Fruit fly (Drosophila melanogaster) whole organism, embryonic: ENCODE results near the gene CG12998.

ENCODE experiments used
- B-H1 ChIP-seq: fragments of 200-800 bp; sonication (Bioruptor generic); IDR thresholded peaks from 3 replicates; pipeline ENCODE4 v1.3.6; 2022; ENCODE audit warnings: missing biosample characterization, missing genetic modification characterization
- Bteb2 ChIP-seq: fragments of 200-800 bp; sonication (Bioruptor generic); optimal IDR thresholded peaks from 2 replicates; lab custom pipeline; 2016; ENCODE audit warnings: missing biosample characterization, missing genetic modification characterization
- CG1024 ChIP-seq: fragments of 200-800 bp; sonication (Bioruptor generic); IDR thresholded peaks from 2 replicates; pipeline ENCODE4 v1.3.6; 2022; ENCODE audit warnings: missing biosample characterization, missing genetic modification characterization
- CG10979 ChIP-seq: fragments of 200-800 bp; sonication (Bioruptor generic); optimal IDR thresholded peaks from 2 replicates; lab custom pipeline; 2018; ENCODE audit warnings: missing biosample characterization, mild to moderate bottlenecking, missing genetic modification characterization, moderate library complexity
- CG11696 ChIP-seq: fragments of 200-800 bp; sonication (Bioruptor generic); IDR thresholded peaks from 2 replicates; pipeline ENCODE4 v1.3.6; 2022; ENCODE audit warnings: missing biosample characterization, missing genetic modification characterization
- CG12299 ChIP-seq: fragments of 200-800 bp; sonication (Bioruptor generic); optimal IDR thresholded peaks from 2 replicates; lab custom pipeline; 2018; ENCODE audit warnings: missing biosample characterization, mild to moderate bottlenecking, missing genetic modification characterization
- CG13123 ChIP-seq: fragments of 200-800 bp; sonication (Bioruptor generic); optimal IDR thresholded peaks from 2 replicates; lab custom pipeline; 2016; ENCODE audit warnings: missing biosample characterization, missing genetic modification characterization
- CG13287 ChIP-seq: fragments of 200-800 bp; sonication (Bioruptor generic); IDR thresholded peaks from 2 replicates; pipeline ENCODE4 v1.3.6; 2022; ENCODE audit warnings: missing biosample characterization, missing genetic modification characterization; ENCODE audit not compliant: partially characterized antibody
- CG13894 ChIP-seq: fragments of 200-800 bp; sonication (Bioruptor generic); optimal IDR thresholded peaks from 3 replicates; lab custom pipeline; 2018; ENCODE audit warnings: missing biosample characterization, mild to moderate bottlenecking, missing genetic modification characterization, moderate library complexity
- CG14441 ChIP-seq: fragments of 200-800 bp; sonication (Bioruptor generic); IDR thresholded peaks from 2 replicates; pipeline ENCODE4 v1.3.6; 2022; ENCODE audit warnings: missing biosample characterization, missing genetic modification characterization
- CG15011 ChIP-seq: fragments of 200-800 bp; sonication (Bioruptor generic); optimal IDR thresholded peaks from 3 replicates; lab custom pipeline; 2018; ENCODE audit warnings: missing biosample characterization, mild to moderate bottlenecking, missing genetic modification characterization
- CG16815 ChIP-seq: fragments of 200-800 bp; sonication (Bioruptor generic); optimal IDR thresholded peaks from 3 replicates; lab custom pipeline; 2017; ENCODE audit warnings: missing biosample characterization, mild to moderate bottlenecking, missing genetic modification characterization
- CG30403 ChIP-seq: fragments of 200-800 bp; sonication (Bioruptor generic); optimal IDR thresholded peaks from 3 replicates; lab custom pipeline; 2016; ENCODE audit warnings: missing biosample characterization, missing genetic modification characterization
- CG30431 ChIP-seq: fragments of 200-800 bp; sonication (Bioruptor generic); optimal IDR thresholded peaks from 2 replicates; lab custom pipeline; 2017; ENCODE audit warnings: missing biosample characterization, missing genetic modification characterization
- CG34422 ChIP-seq: fragments of 200-800 bp; sonication (Bioruptor generic); IDR thresholded peaks from 3 replicates; pipeline ENCODE4 v1.3.6; 2022; ENCODE audit warnings: missing biosample characterization, missing genetic modification characterization
- CG6689 ChIP-seq: fragments of 200-800 bp; sonication (Bioruptor generic); IDR thresholded peaks from 2 replicates; pipeline ENCODE4 v1.3.6; 2022; ENCODE audit warnings: missing biosample characterization, missing genetic modification characterization
- CG6791 ChIP-seq: fragments of 200-800 bp; sonication (Bioruptor generic); IDR thresholded peaks from 3 replicates; pipeline ENCODE4 v1.3.6; 2022; ENCODE audit warnings: missing biosample characterization, missing genetic modification characterization; ENCODE audit not compliant: partially characterized antibody
- CG8281 ChIP-seq: fragments of 200-800 bp; sonication (Bioruptor generic); optimal IDR thresholded peaks from 2 replicates; lab custom pipeline; 2018; ENCODE audit warnings: missing biosample characterization, mild to moderate bottlenecking, missing genetic modification characterization, moderate library complexity
- CG8290 ChIP-seq, 3 experiments: fragments of 200-800 bp; sonication (Bioruptor generic); optimal IDR thresholded peaks; 2 replicates each; lab custom pipeline; 2016 to 2019; ENCODE audit warnings: missing biosample characterization in 3 of 3, missing genetic modification characterization in 3 of 3, mild to moderate bottlenecking in 2 of 3, moderate library complexity in 1 of 3
- CG8388 ChIP-seq: fragments of 200-800 bp; sonication (Bioruptor generic); optimal IDR thresholded peaks from 2 replicates; lab custom pipeline; 2019; ENCODE audit warnings: missing biosample characterization, mild to moderate bottlenecking, missing genetic modification characterization, moderate library complexity
- D19A ChIP-seq: fragments of 200-800 bp; optimal IDR thresholded peaks from 3 replicates; lab custom pipeline; 2019; ENCODE audit warnings: missing biosample characterization, mild to moderate bottlenecking, missing genetic modification characterization, moderate library complexity
- D19B ChIP-seq: fragments of 200-800 bp; sonication (Bioruptor generic); optimal IDR thresholded peaks from 2 replicates; lab custom pipeline; 2017; ENCODE audit warnings: missing biosample characterization, mild to moderate bottlenecking, missing genetic modification characterization
- Drgx ChIP-seq: fragments of 200-800 bp; sonication (Bioruptor generic); IDR thresholded peaks from 2 replicates; pipeline ENCODE4 v1.3.6; 2022; ENCODE audit warnings: missing biosample characterization, missing genetic modification characterization
- Kr ChIP-seq: fragments of 200-800 bp; sonication (Bioruptor generic); optimal IDR thresholded peaks from 2 replicates; lab custom pipeline; 2017; ENCODE audit warnings: missing biosample characterization, mild to moderate bottlenecking, missing genetic modification characterization
- MBD-R2 ChIP-seq: fragments of 200-800 bp; sonication (Bioruptor generic); IDR thresholded peaks from 2 replicates; pipeline ENCODE4 v1.3.6; 2022; ENCODE audit warnings: missing biosample characterization, missing genetic modification characterization
- Med ChIP-seq: fragments of 200-800 bp; sonication (Bioruptor generic); peaks from one replicate; lab custom pipeline; 2016; ENCODE audit warnings: missing biosample characterization, missing genetic modification characterization, mild to moderate bottlenecking, inconsistent platforms, moderate library complexity
- NC2α ChIP-seq: fragments of 200-800 bp; sonication (Bioruptor generic); optimal IDR thresholded peaks from 2 replicates; lab custom pipeline; 2016; ENCODE audit warnings: missing biosample characterization, missing genetic modification characterization
- Nf-YB ChIP-seq: fragments of 200-800 bp; sonication (Bioruptor generic); optimal IDR thresholded peaks from 3 replicates; lab custom pipeline; 2019; ENCODE audit warnings: missing biosample characterization, mild to moderate bottlenecking, missing genetic modification characterization, moderate library complexity
- PHDP ChIP-seq: fragments of 200-800 bp; sonication (Bioruptor generic); optimal IDR thresholded peaks from 3 replicates; lab custom pipeline; 2018; ENCODE audit warnings: missing biosample characterization, mild to moderate bottlenecking, missing genetic modification characterization, moderate library complexity
- Ptx1 ChIP-seq: fragments of 200-800 bp; sonication (Bioruptor generic); IDR thresholded peaks from 2 replicates; pipeline ENCODE4 v1.3.6; 2022; ENCODE audit warnings: missing biosample characterization, missing genetic modification characterization
- Sox102F ChIP-seq: fragments of 200-800 bp; sonication (Bioruptor generic); optimal IDR thresholded peaks from 2 replicates; lab custom pipeline; 2018; ENCODE audit warnings: missing biosample characterization, mild to moderate bottlenecking, missing genetic modification characterization, moderate library complexity
- Sry-β ChIP-seq: fragments of 200-800 bp; sonication (Bioruptor generic); optimal IDR thresholded peaks from 2 replicates; lab custom pipeline; 2018; ENCODE audit warnings: missing biosample characterization, mild to moderate bottlenecking, missing genetic modification characterization, moderate library complexity
- Ssrp ChIP-seq: fragments of 200-800 bp; sonication (Bioruptor generic); optimal IDR thresholded peaks from 2 replicates; lab custom pipeline; 2018; ENCODE audit warnings: missing biosample characterization, mild to moderate bottlenecking, missing genetic modification characterization, moderate library complexity
- TFAM ChIP-seq: fragments of 200-800 bp; sonication (Bioruptor generic); optimal IDR thresholded peaks from 2 replicates; lab custom pipeline; 2017; ENCODE audit warnings: missing biosample characterization, missing genetic modification characterization, inconsistent platforms
- al ChIP-seq: fragments of 200-800 bp; sonication (Bioruptor generic); IDR thresholded peaks from 2 replicates; pipeline ENCODE4 v1.3.6; 2022; ENCODE audit warnings: missing biosample characterization, missing genetic modification characterization
- esg ChIP-seq: fragments of 200-800 bp; sonication (Bioruptor generic); conservative IDR thresholded peaks from 2 replicates; pipeline ENCODE4 v1.3.6; 2022; ENCODE audit warnings: missing biosample characterization, missing genetic modification characterization
- eve ChIP-seq, 2 experiments: fragments of >200 bp; optimal IDR thresholded peaks; 2 replicates each; lab custom pipeline; 2017; ENCODE audit warnings: missing biosample characterization in 2 of 2, missing genetic modification characterization in 2 of 2
- fru ChIP-seq: fragments of >200 bp; optimal IDR thresholded peaks from 2 replicates; lab custom pipeline; 2017
- hb ChIP-seq: fragments of 200-800 bp; sonication (Bioruptor generic); IDR thresholded peaks from 3 replicates; pipeline ENCODE4 v1.3.6; 2022; ENCODE audit warnings: missing biosample characterization, missing genetic modification characterization; ENCODE audit not compliant: partially characterized antibody
- hkb ChIP-seq, 2 experiments: fragments of 200-800 bp in 1 of 2; fragments of >200 bp in 1 of 2; sonication (Bioruptor generic) in 1 of 2; IDR thresholded peaks in 1 of 2; optimal IDR thresholded peaks in 1 of 2; 2 replicates each; pipeline versions ENCODE4 v1.3.6 to Lab custom; 2017 to 2022; ENCODE audit warnings: missing biosample characterization in 1 of 2, missing genetic modification characterization in 1 of 2
- kay ChIP-seq: fragments of 200-800 bp; sonication (Bioruptor generic); optimal IDR thresholded peaks from 2 replicates; lab custom pipeline; 2016; ENCODE audit warnings: missing biosample characterization, missing genetic modification characterization
- onecut ChIP-seq: fragments of 200-800 bp; sonication (Bioruptor generic); IDR thresholded peaks from 2 replicates; pipeline ENCODE4 v1.3.6; 2022; ENCODE audit warnings: missing biosample characterization, missing genetic modification characterization
- pita ChIP-seq: fragments of 200-800 bp; sonication (Bioruptor generic); optimal IDR thresholded peaks from 2 replicates; lab custom pipeline; 2017; ENCODE audit warnings: missing biosample characterization, mild to moderate bottlenecking, missing genetic modification characterization
- psq ChIP-seq: fragments of 200-800 bp; sonication (Bioruptor generic); optimal IDR thresholded peaks from 2 replicates; lab custom pipeline; 2017; ENCODE audit warnings: missing biosample characterization, missing genetic modification characterization
- sisA ChIP-seq: fragments of 200-800 bp; sonication (Bioruptor generic); IDR thresholded peaks from 2 replicates; pipeline ENCODE4 v1.3.6; 2022; ENCODE audit warnings: missing biosample characterization, missing genetic modification characterization
- sug ChIP-seq: fragments of 200-800 bp; optimal IDR thresholded peaks from 2 replicates; lab custom pipeline; 2019; ENCODE audit warnings: missing biosample characterization, mild to moderate bottlenecking, missing genetic modification characterization, moderate library complexity
- twi ChIP-seq: fragments of 200-800 bp; optimal IDR thresholded peaks from 2 replicates; lab custom pipeline; 2019; ENCODE audit warnings: missing biosample characterization, mild to moderate bottlenecking, missing genetic modification characterization, moderate library complexity
- vfl ChIP-seq: fragments of 200-800 bp; sonication (Bioruptor generic); optimal IDR thresholded peaks from 2 replicates; lab custom pipeline; 2016; ENCODE audit warnings: missing biosample characterization, missing genetic modification characterization
- wek ChIP-seq: fragments of 200-800 bp; sonication (Bioruptor generic); optimal IDR thresholded peaks from 3 replicates; lab custom pipeline; 2018; ENCODE audit warnings: missing biosample characterization, mild to moderate bottlenecking, missing genetic modification characterization, moderate library complexity
- zen ChIP-seq: fragments of 200-800 bp; sonication (Bioruptor generic); optimal IDR thresholded peaks from 3 replicates; lab custom pipeline; 2018; ENCODE audit warnings: missing biosample characterization, mild to moderate bottlenecking, missing genetic modification characterization, moderate library complexity
- zfh1 ChIP-seq: fragments of 200-800 bp; sonication (Bioruptor generic); IDR thresholded peaks from 3 replicates; pipeline ENCODE4 v1.3.6; 2022; ENCODE audit warnings: missing biosample characterization, missing genetic modification characterization

The CG12998 gene

DNA sequence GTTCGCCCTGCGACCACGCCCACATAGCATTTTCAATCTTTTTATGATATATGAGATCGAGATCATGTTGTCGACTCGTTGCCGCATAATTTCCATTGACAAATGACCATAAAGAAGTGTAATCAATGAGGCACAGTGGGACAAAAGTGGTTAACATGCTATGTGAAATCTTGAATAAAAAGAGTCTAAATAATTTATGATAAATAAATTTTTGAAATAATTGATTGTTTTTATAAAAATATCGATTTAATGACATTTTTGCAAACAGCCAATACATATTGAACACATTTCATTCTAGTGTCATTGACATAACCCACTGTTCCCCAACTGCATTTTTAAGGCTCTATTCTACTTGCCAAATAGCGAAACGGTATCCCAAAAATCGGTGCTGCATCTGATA lies 31.0 kb upstream of the CG12998 start (continued):
- TF ChIP-seq pita (GFP tag; lab: Kevin White, UChicago) (no peak), sisA (peak; percentile 31; the same call in 1 of the 2 replicates), wek (GFP tag; lab: Kevin White, UChicago) (no peak), CG6689 (GFP tag; lab: Robert Waterston, UW) (peak; percentile 37; the same call in 1 of the 2 replicates), CG34422 (no peak), CG13123 (GFP tag; lab: Kevin White, UChicago) (no peak), D19A (tag; lab: Kevin White, UChicago) (no peak), eve (GFP tag; optimal IDR thresholded peaks at IDR 0.05; lab: Kevin White, UChicago) (no peak), D19B (no peak), hkb (optimal IDR thresholded peaks at IDR 0.05; lab: Kevin White, UChicago) (no peak), hkb (GFP tag; IDR thresholded peaks at IDR 0.05; lab: Robert Waterston, UW) (peak; percentile 61), Drgx (peak; percentile 54), psq (GFP tag; lab: Kevin White, UChicago) (no peak), Ptx1 (GFP tag; lab: Robert Waterston, UW) (peak; percentile 40; the same call in 1 of the 2 replicates), zfh1 (GFP tag; lab: Robert Waterston, UW) (no peak), kay (GFP tag; lab: Kevin White, UChicago) (no peak), CG13894 (tag; lab: Kevin White, UChicago) (no peak), CG14441 (GFP tag; lab: Robert Waterston, UW) (0 out of 2 replicates have a peak, but pooled peaks have one; percentile 13), Nf-YB (GFP tag; lab: Kevin White, UChicago) (no peak), zen (tag; lab: Kevin White, UChicago) (no peak), sug (tag; lab: Kevin White, UChicago) (no peak), CG10979 (no peak), CG8388 (GFP tag; lab: Kevin White, UChicago) (peak; percentile 11), TFAM (GFP tag; lab: Kevin White, UChicago) (no peak), CG30403 (peak; percentile 15), Sry-β (GFP tag; lab: Kevin White, UChicago) (no peak), vfl (GFP tag; lab: Kevin White, UChicago) (no peak), CG16815 (no peak), Med (peak; percentile 10), al (GFP tag; lab: Robert Waterston, UW) (no peak), CG8281 (tag; lab: Kevin White, UChicago) (no peak), CG30431 (GFP tag; lab: Kevin White, UChicago) (no peak), hb (GFP tag; lab: Robert Waterston, UW) (no peak), fru (no peak), CG8290 (GFP tag; optimal IDR thresholded peaks at IDR 0.05; lab: Kevin White, UChicago) (no peak), CG8290 (tag; optimal IDR thresholded peaks at IDR 0.05; lab: Kevin White, UChicago) (no peak), Sox102F (GFP tag; lab: Kevin White, UChicago) (peak; percentile 46), twi (tag; lab: Kevin White, UChicago) (no peak), onecut (GFP tag; lab: Robert Waterston, UW) (no peak), Kr (GFP tag; lab: Kevin White, UChicago) (no peak), MBD-R2 (no peak), B-H1 (no peak), CG12299 (no peak), NC2α (GFP tag; lab: Kevin White, UChicago) (no peak), CG1024 (no peak), CG11696 (GFP tag; lab: Robert Waterston, UW) (no peak), CG13287 (no peak), Ssrp (tag; lab: Kevin White, UChicago) (peak; percentile 37), CG15011 (GFP tag; lab: Kevin White, UChicago) (no peak), Bteb2 (GFP tag; lab: Kevin White, UChicago) (no peak), PHDP (tag; lab: Kevin White, UChicago) (peak; percentile 24), esg (GFP tag; lab: Robert Waterston, UW) (no peak), CG6791 (no peak)
